Fruit fly (Drosophila melanogaster) whole organism, embryonic: ENCODE results near the gene CG15767.

ENCODE experiments used
- Abd-B ChIP-seq: fragments of 200-800 bp; sonication (Bioruptor generic); optimal IDR thresholded peaks from 2 replicates; lab custom pipeline; 2018; ENCODE audit warnings: missing biosample characterization, mild to moderate bottlenecking, missing genetic modification characterization, moderate library complexity
- Awh ChIP-seq: fragments of 200-800 bp; sonication (Bioruptor generic); IDR thresholded peaks from 2 replicates; pipeline ENCODE4, ENCODE4 v1.3.6; 2022; ENCODE audit warnings: missing biosample characterization, missing genetic modification characterization
- B-H1 ChIP-seq: fragments of 200-800 bp; sonication (Bioruptor generic); IDR thresholded peaks from 3 replicates; pipeline ENCODE4 v1.3.6; 2022; ENCODE audit warnings: missing biosample characterization, missing genetic modification characterization
- CG10147 ChIP-seq: fragments of 200-800 bp; sonication (Bioruptor generic); optimal IDR thresholded peaks from 2 replicates; lab custom pipeline; 2019; ENCODE audit warnings: missing biosample characterization, mild to moderate bottlenecking, missing genetic modification characterization, moderate library complexity
- CG10366 ChIP-seq: fragments of 200-800 bp; sonication (Bioruptor generic); IDR thresholded peaks from 2 replicates; pipeline ENCODE4 v1.3.6; 2022; ENCODE audit warnings: missing biosample characterization, missing genetic modification characterization
- CG12659 ChIP-seq: fragments of 200-800 bp; sonication (Bioruptor generic); optimal IDR thresholded peaks from 3 replicates; lab custom pipeline; 2017; ENCODE audit warnings: mild to moderate bottlenecking, missing biosample characterization, missing genetic modification reagents, missing genetic modification characterization
- CG17568 ChIP-seq: fragments of 200-800 bp; sonication (Bioruptor generic); optimal IDR thresholded peaks from 2 replicates; lab custom pipeline; 2018; ENCODE audit warnings: missing biosample characterization, mild to moderate bottlenecking, missing genetic modification characterization, moderate library complexity
- CG1792 ChIP-seq: fragments of 200-800 bp; sonication (Bioruptor generic); optimal IDR thresholded peaks from 2 replicates; lab custom pipeline; 2016; ENCODE audit warnings: missing biosample characterization, missing genetic modification characterization
- CG18011 ChIP-seq: fragments of 200-800 bp; sonication (Bioruptor generic); optimal IDR thresholded peaks from 2 replicates; lab custom pipeline; 2017; ENCODE audit warnings: missing biosample characterization, missing genetic modification characterization, mild to moderate bottlenecking, moderate library complexity, missing genotype
- CG30020 ChIP-seq: fragments of 200-800 bp; optimal IDR thresholded peaks from 2 replicates; lab custom pipeline; 2019; ENCODE audit warnings: missing biosample characterization, mild to moderate bottlenecking, missing genetic modification characterization, moderate library complexity
- CG32767 ChIP-seq: fragments of 200-800 bp; sonication (Bioruptor generic); IDR thresholded peaks from 2 replicates; pipeline ENCODE4 v1.3.6; 2022; ENCODE audit warnings: missing biosample characterization, missing genetic modification characterization
- CG4404 ChIP-seq: fragments of 200-800 bp; sonication (Bioruptor generic); IDR thresholded peaks from 2 replicates; pipeline ENCODE4 v1.3.6; 2022; ENCODE audit warnings: missing biosample characterization, missing genetic modification characterization
- CG4730 ChIP-seq: fragments of 200-800 bp; sonication (Bioruptor generic); IDR thresholded peaks from 2 replicates; pipeline ENCODE4 v1.3.6; 2022; ENCODE audit warnings: missing biosample characterization, missing genetic modification characterization
- CG5180 ChIP-seq: fragments of 200-800 bp; sonication (Bioruptor generic); optimal IDR thresholded peaks from 3 replicates; lab custom pipeline; 2017; ENCODE audit warnings: missing biosample characterization, missing genetic modification characterization, mild to moderate bottlenecking, moderate library complexity, missing genetic modification reagents
- CG9932 ChIP-seq: fragments of 200-800 bp; sonication (Bioruptor generic); IDR thresholded peaks from 2 replicates; pipeline ENCODE4 v1.3.6; 2022; ENCODE audit warnings: missing biosample characterization, missing genetic modification characterization
- D19A ChIP-seq: fragments of 200-800 bp; optimal IDR thresholded peaks from 3 replicates; lab custom pipeline; 2019; ENCODE audit warnings: missing biosample characterization, mild to moderate bottlenecking, missing genetic modification characterization, moderate library complexity
- Dad ChIP-seq: fragments of 200-800 bp; sonication (Bioruptor generic); optimal IDR thresholded peaks from 3 replicates; lab custom pipeline; 2016; ENCODE audit warnings: missing biosample characterization, missing genetic modification characterization
- Dfd ChIP-seq, 2 experiments: fragments of >200 bp; optimal IDR thresholded peaks; 2 replicates each; lab custom pipeline; 2017; ENCODE audit warnings: missing biosample characterization in 2 of 2, missing genetic modification characterization in 2 of 2
- Dref ChIP-seq: fragments of 200-800 bp; sonication (Bioruptor generic); IDR thresholded peaks from 2 replicates; pipeline ENCODE4 v1.3.6; 2022; ENCODE audit warnings: missing biosample characterization, missing genetic modification characterization
- HLH54F ChIP-seq: fragments of 200-800 bp; sonication (Bioruptor generic); optimal IDR thresholded peaks from 3 replicates; lab custom pipeline; 2016; ENCODE audit warnings: missing biosample characterization, missing genetic modification characterization
- Mes4 ChIP-seq: fragments of 200-800 bp; sonication (Bioruptor generic); optimal IDR thresholded peaks from 2 replicates; lab custom pipeline; 2016; ENCODE audit warnings: missing biosample characterization, missing genetic modification characterization
- NC2β ChIP-seq: fragments of 200-800 bp; sonication (Bioruptor generic); optimal IDR thresholded peaks from 2 replicates; lab custom pipeline; 2016; ENCODE audit warnings: missing biosample characterization, missing genetic modification characterization
- Six4 ChIP-seq: fragments of 200-800 bp; sonication (Bioruptor generic); optimal IDR thresholded peaks from 2 replicates; lab custom pipeline; 2016; ENCODE audit warnings: missing biosample characterization, missing genetic modification characterization
- Spps ChIP-seq: fragments of 200-800 bp; sonication (Bioruptor generic); optimal IDR thresholded peaks from 2 replicates; lab custom pipeline; 2018; ENCODE audit warnings: missing biosample characterization, mild to moderate bottlenecking, missing genetic modification characterization
- Usf ChIP-seq: fragments of 200-800 bp; sonication (Bioruptor generic); optimal IDR thresholded peaks from 2 replicates; lab custom pipeline; 2017; ENCODE audit warnings: missing genotype, missing biosample characterization, missing genetic modification characterization
- Xrp1 ChIP-seq: fragments of 200-800 bp; sonication (Bioruptor generic); IDR thresholded peaks from 2 replicates; pipeline ENCODE4 v1.3.6; 2022; ENCODE audit warnings: missing biosample characterization, missing genetic modification characterization
- al ChIP-seq: fragments of 200-800 bp; sonication (Bioruptor generic); IDR thresholded peaks from 2 replicates; pipeline ENCODE4 v1.3.6; 2022; ENCODE audit warnings: missing biosample characterization, missing genetic modification characterization
- br ChIP-seq: fragments of >200 bp; optimal IDR thresholded peaks from 2 replicates; lab custom pipeline; 2017
- chif ChIP-seq, 2 experiments: fragments of 200-800 bp; sonication (Bioruptor generic); optimal IDR thresholded peaks; 3 replicates each; lab custom pipeline; 2016; ENCODE audit warnings: missing biosample characterization in 2 of 2, missing genetic modification characterization in 2 of 2
- dan ChIP-seq: fragments of 200-800 bp; sonication (Bioruptor generic); IDR thresholded peaks from 2 replicates; pipeline ENCODE4 v1.3.6; 2022; ENCODE audit warnings: missing biosample characterization, missing genetic modification characterization
- fd64A ChIP-seq: fragments of 200-800 bp; sonication (Bioruptor generic); optimal IDR thresholded peaks from 3 replicates; lab custom pipeline; 2018; ENCODE audit warnings: missing biosample characterization, mild to moderate bottlenecking, missing genetic modification characterization
- fd96Cb ChIP-seq: fragments of 200-800 bp; sonication (Bioruptor generic); optimal IDR thresholded peaks from 2 replicates; lab custom pipeline; 2018; ENCODE audit warnings: missing biosample characterization, mild to moderate bottlenecking, missing genetic modification characterization, moderate library complexity
- gro ChIP-seq: fragments of 200-800 bp; sonication (Bioruptor generic); optimal IDR thresholded peaks from 2 replicates; lab custom pipeline; 2016; ENCODE audit warnings: missing biosample characterization, missing genetic modification characterization
- her ChIP-seq: fragments of 200-800 bp; sonication (Bioruptor generic); optimal IDR thresholded peaks from 2 replicates; lab custom pipeline; 2016; ENCODE audit warnings: missing biosample characterization, missing genetic modification characterization
- hth ChIP-seq: fragments of >200 bp; optimal IDR thresholded peaks from 2 replicates; lab custom pipeline; 2017; ENCODE audit warnings: inconsistent platforms
- jing ChIP-seq: fragments of 200-800 bp; sonication (Bioruptor generic); optimal IDR thresholded peaks from 2 replicates; lab custom pipeline; 2018; ENCODE audit warnings: missing biosample characterization, mild to moderate bottlenecking, missing genetic modification characterization
- kay ChIP-seq: fragments of 200-800 bp; sonication (Bioruptor generic); optimal IDR thresholded peaks from 2 replicates; lab custom pipeline; 2016; ENCODE audit warnings: missing biosample characterization, missing genetic modification characterization
- nerfin-2 ChIP-seq: fragments of 200-800 bp; sonication (Bioruptor generic); IDR thresholded peaks from 2 replicates; pipeline ENCODE4 v1.3.6; 2022; ENCODE audit warnings: missing biosample characterization, missing genetic modification characterization; ENCODE audit not compliant: partially characterized antibody
- p53 ChIP-seq: fragments of 200-800 bp; sonication (Bioruptor generic); optimal IDR thresholded peaks from 2 replicates; lab custom pipeline; 2016; ENCODE audit warnings: missing biosample characterization, missing genetic modification characterization
- pho ChIP-seq: fragments of 200-800 bp; sonication (Bioruptor generic); optimal IDR thresholded peaks from 2 replicates; lab custom pipeline; 2016; ENCODE audit warnings: missing biosample characterization, missing genetic modification characterization
- prd ChIP-seq, 3 experiments: fragments of >200 bp in 2 of 3; fragments of 200-800 bp in 1 of 3; sonication (Bioruptor generic) in 1 of 3; optimal IDR thresholded peaks in 2 of 3; IDR thresholded peaks in 1 of 3; 2 replicates in 2 of 3; 3 replicates in 1 of 3; pipeline versions ENCODE4 v1.3.6 to Lab custom; 2017 to 2022; ENCODE audit warnings: missing biosample characterization in 1 of 3, missing genetic modification characterization in 1 of 3
- ranshi ChIP-seq: fragments of 200-800 bp; sonication (Bioruptor generic); IDR thresholded peaks from 2 replicates; pipeline ENCODE4 v1.3.6; 2022; ENCODE audit warnings: missing biosample characterization, missing genetic modification characterization
- shn ChIP-seq: fragments of 200-800 bp; sonication (Bioruptor generic); optimal IDR thresholded peaks from 3 replicates; lab custom pipeline; 2016; ENCODE audit warnings: missing biosample characterization, missing genetic modification characterization
- sim ChIP-seq: fragments of 200-800 bp; sonication (Bioruptor generic); IDR thresholded peaks from 2 replicates; pipeline ENCODE4 v1.3.6; 2022; ENCODE audit warnings: missing biosample characterization, missing genetic modification characterization
- sima ChIP-seq: fragments of 200-800 bp; sonication (Bioruptor generic); optimal IDR thresholded peaks from 2 replicates; lab custom pipeline; 2016; ENCODE audit warnings: missing biosample characterization, missing genetic modification characterization
- tna ChIP-seq: fragments of 200-800 bp; sonication (Bioruptor generic); IDR thresholded peaks from 2 replicates; pipeline ENCODE4 v1.3.6; 2022; ENCODE audit warnings: missing biosample characterization, missing genetic modification characterization; ENCODE audit not compliant: partially characterized antibody
- trh ChIP-seq: fragments of 200-800 bp; sonication (Bioruptor generic); optimal IDR thresholded peaks from 2 replicates; lab custom pipeline; 2016; ENCODE audit warnings: missing biosample characterization, missing genetic modification characterization
- vnd ChIP-seq: fragments of 200-800 bp; sonication (Bioruptor generic); IDR thresholded peaks from 3 replicates; pipeline ENCODE4 v1.3.6; 2022; ENCODE audit warnings: missing biosample characterization, missing genetic modification characterization; ENCODE audit not compliant: partially characterized antibody
- wor ChIP-seq: fragments of 200-800 bp; sonication (Bioruptor generic); IDR thresholded peaks from 2 replicates; pipeline ENCODE4 v1.3.6; 2022; ENCODE audit warnings: missing biosample characterization, missing genetic modification characterization

CG15767 gene

DNA sequence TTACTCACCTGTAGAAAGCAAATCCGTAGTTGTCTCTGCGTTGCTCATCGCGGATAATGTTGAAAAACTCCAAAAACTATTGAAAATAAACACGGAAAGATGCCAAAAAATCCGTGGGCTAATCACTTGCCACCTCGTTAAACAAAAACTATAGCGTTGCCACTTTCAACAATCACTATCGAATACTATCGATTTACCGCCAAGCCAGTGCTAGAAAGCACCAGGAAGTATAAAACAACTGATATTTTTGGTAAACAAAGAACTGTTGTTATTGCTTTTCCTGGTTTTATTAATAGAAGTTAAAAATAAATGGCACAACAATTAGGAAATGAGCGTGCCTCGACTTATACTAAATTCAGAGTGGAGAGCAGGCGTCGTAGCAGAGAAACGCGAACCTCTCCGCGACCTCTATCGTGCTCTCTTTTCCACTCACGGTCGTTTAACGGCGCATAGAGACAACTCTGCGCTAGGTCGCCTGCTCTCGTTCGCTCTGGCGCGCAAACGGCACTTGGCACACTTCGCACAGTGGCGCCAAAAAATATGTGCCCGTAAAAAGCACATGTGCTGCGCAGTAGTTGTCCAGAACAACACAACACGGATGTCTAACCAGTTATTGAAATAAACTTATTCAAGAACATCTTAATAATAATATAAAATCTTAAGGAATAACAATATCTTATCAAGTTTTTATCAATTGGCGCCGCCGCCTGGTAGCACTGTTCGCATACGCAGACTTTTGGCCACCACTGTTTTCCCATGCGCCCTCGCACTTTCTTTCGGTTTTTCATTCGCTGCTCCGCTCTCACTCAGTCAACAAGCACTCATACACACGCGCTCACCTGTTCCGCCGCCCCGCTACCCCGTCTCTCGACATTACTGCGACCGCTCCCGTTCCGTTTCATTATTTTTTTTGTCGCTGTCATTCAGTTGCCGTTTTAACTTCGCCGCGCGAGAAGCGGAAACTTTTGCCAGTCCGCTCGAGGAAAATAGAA is 34.2 kb upstream of the CG15767 start, which contains the start of the genes lin-52 and CG15771 (continued):
- TF ChIP-seq Mes4 (GFP tag; lab: Kevin White, UChicago): peak; percentile 60
- peak; percentile 50 for TF ChIP-seq pho (GFP tag; lab: Kevin White, UChicago)
- TF ChIP-seq prd (optimal IDR thresholded peaks at IDR 0.05; lab: Kevin White, UChicago): no peak
- peak; percentile 97 for TF ChIP-seq prd (GFP tag; IDR thresholded peaks at IDR 0.05; lab: Robert Waterston, UW)
- TF ChIP-seq jing (GFP tag; lab: Kevin White, UChicago): peak; percentile 87
- TF ChIP-seq CG10147 (GFP tag; lab: Kevin White, UChicago): peak; percentile 93
- peak; percentile 64 for TF ChIP-seq vnd (GFP tag; lab: Robert Waterston, UW)
- TF ChIP-seq Usf (GFP tag; lab: Kevin White, UChicago): peak; percentile 92
- no peak for TF ChIP-seq sima (GFP tag; lab: Kevin White, UChicago)
- TF ChIP-seq gro (GFP tag; lab: Kevin White, UChicago): peak; percentile 63
- TF ChIP-seq CG1792 (GFP tag; lab: Kevin White, UChicago): peak; percentile 37
- TF ChIP-seq dan (GFP tag; lab: Robert Waterston, UW): peak; percentile 86
- peak; percentile 90 for TF ChIP-seq Awh (GFP tag; lab: Robert Waterston, UW)
- peak; percentile 91 for TF ChIP-seq Six4 (GFP tag; lab: Kevin White, UChicago)
- peak; percentile 93 for TF ChIP-seq ranshi (GFP tag; lab: Robert Waterston, UW)
- no peak for TF ChIP-seq hth (lab: Kevin White, UChicago)
- peak; percentile 85 for TF ChIP-seq Abd-B (GFP tag; lab: Kevin White, UChicago)
- peak; percentile 80 for TF ChIP-seq kay
- TF ChIP-seq trh (GFP tag; lab: Kevin White, UChicago): peak; percentile 82
- peak; percentile 86 for TF ChIP-seq CG17568 (GFP tag; lab: Kevin White, UChicago)
- peak; percentile 78 for TF ChIP-seq CG30020 (tag; lab: Kevin White, UChicago)
- peak; percentile 94 for TF ChIP-seq CG4404 (GFP tag; lab: Robert Waterston, UW)
- TF ChIP-seq CG10366 (GFP tag; lab: Robert Waterston, UW): peak; percentile 94
- TF ChIP-seq shn: peak; percentile 43
- peak; percentile 85 for TF ChIP-seq B-H1 (GFP tag; lab: Robert Waterston, UW)
- peak; percentile 91 for TF ChIP-seq D19A (tag; lab: Kevin White, UChicago)
- peak; percentile 92 for TF ChIP-seq sim
- TF ChIP-seq CG32767 (GFP tag; lab: Robert Waterston, UW): peak; percentile 96
- peak; percentile 88 for TF ChIP-seq CG5180 (GFP tag; lab: Kevin White, UChicago)
- peak; percentile 91 for TF ChIP-seq CG4730 (GFP tag; lab: Robert Waterston, UW)
- no peak for TF ChIP-seq Dfd (GFP tag; optimal IDR thresholded peaks at IDR 0.05; lab: Kevin White, UChicago)
- TF ChIP-seq HLH54F (GFP tag; lab: Kevin White, UChicago): peak; percentile 83
- peak; percentile 96 for TF ChIP-seq CG9932 (GFP tag; lab: Robert Waterston, UW)
- TF ChIP-seq CG12659 (GFP tag; lab: Kevin White, UChicago): peak; percentile 97
- peak; percentile 95 for TF ChIP-seq wor
- peak; percentile 41 to 80 for TF ChIP-seq chif (GFP tag; optimal IDR thresholded peaks at IDR 0.05; lab: Kevin White, UChicago)
- TF ChIP-seq Dref: peak; percentile 69
- no peak for TF ChIP-seq br (lab: Kevin White, UChicago)
- peak; percentile 84 for TF ChIP-seq Spps (tag; lab: Kevin White, UChicago)
- peak; percentile 94 for TF ChIP-seq al (GFP tag; lab: Robert Waterston, UW)
- TF ChIP-seq fd96Cb (tag; lab: Kevin White, UChicago): peak; percentile 92
- TF ChIP-seq CG18011: peak; percentile 79
- peak; percentile 31 for TF ChIP-seq her
- peak; percentile 46 for TF ChIP-seq Dad (GFP tag; lab: Kevin White, UChicago)
- peak; percentile 28 for TF ChIP-seq NC2β (GFP tag; lab: Kevin White, UChicago)
- peak; percentile 87 for TF ChIP-seq fd64A (GFP tag; lab: Kevin White, UChicago)
- no peak for TF ChIP-seq tna (GFP tag; lab: Robert Waterston, UW)
- peak; percentile 18 for TF ChIP-seq p53 (GFP tag; lab: Kevin White, UChicago)
- TF ChIP-seq nerfin-2: 0 out of 2 replicates have a peak, but pooled peaks have one; percentile 40
- peak; percentile 97 for TF ChIP-seq Xrp1 (GFP tag; lab: Robert Waterston, UW)
